Fruit fly (Drosophila melanogaster): Measurements from ENCODE around the gene Poc1.

- TF ChIP-seq Myc (optimal IDR thresholded peaks at IDR 0.05) (no peak), woc (GFP tag; optimal IDR thresholded peaks at IDR 0.05) (no peak), CrebA (GFP tag; optimal IDR thresholded peaks at IDR 0.05; ENCODE audit: borderline replicate concordance) (no peak), foxo (GFP tag; optimal IDR thresholded peaks at IDR 0.05) (no peak), Dfd (GFP tag; optimal IDR thresholded peaks at IDR 0.05) (no peak)
Observed at dm6 chr3L:13384489-13384888, 5.3 kb downstream of the Poc1 start, which contains the start of gene CG14110.

All from whole organism, wandering third instar larva.